Worm (Caenorhabditis elegans) whole organism, young adult: ENCODE results near the gene F58E6.4.

Source experiments
- Y79H2A.3 ChIP-seq: fragments of 200-800 bp; sonication (Bioruptor generic); conservative IDR thresholded peaks from 2 replicates; pipeline ENCODE4 v1.3.6; 2022; ENCODE audit warnings: missing genetic modification reagents, missing genetic modification characterization, missing compliant biosample characterization
- ama-1 ChIP-seq, 3 experiments: fragments of 150-350 bp in 1 of 3; sonication (generic microtip) in 2 of 3; optimal IDR thresholded peaks; 2 replicates each; lab custom pipeline; 2014 to 2018; ENCODE audit warnings: missing biosample characterization in 2 of 3, missing genetic modification characterization in 2 of 3, missing genetic modification reagents in 2 of 3
- bed-2 ChIP-seq: fragments of 200-800 bp; sonication (Bioruptor generic); IDR thresholded peaks from 2 replicates; pipeline ENCODE4 v1.3.6; 2022; ENCODE audit warnings: missing genetic modification reagents, missing genetic modification characterization, missing compliant biosample characterization
- hsf-1 ChIP-seq: fragments of 200-800 bp; sonication (Bioruptor generic); IDR thresholded peaks from 2 replicates; pipeline ENCODE4 v1.3.6; 2022; ENCODE audit warnings: missing genetic modification reagents, missing genetic modification characterization, missing compliant biosample characterization
- nhr-120 ChIP-seq: fragments of 200-800 bp; sonication (Bioruptor generic); IDR thresholded peaks from 2 replicates; pipeline ENCODE4 v1.3.6; 2022; ENCODE audit warnings: missing genetic modification characterization, missing compliant biosample characterization
- repo-1 ChIP-seq: sonication (generic microtip); optimal IDR thresholded peaks from 2 replicates; lab custom pipeline; 2017; ENCODE audit warnings: mild to moderate bottlenecking, missing genetic modification characterization, missing compliant biosample characterization
- ztf-26 ChIP-seq: sonication (generic microtip); optimal IDR thresholded peaks from 2 replicates; lab custom pipeline; 2017; ENCODE audit warnings: missing genetic modification characterization, missing compliant biosample characterization

- TF ChIP-seq ztf-26 (tag; lab: Kevin White, UChicago) = no peak
- TF ChIP-seq repo-1 (tag; lab: Kevin White, UChicago) = no peak
- no peak for TF ChIP-seq Y79H2A.3
- TF ChIP-seq ama-1 (optimal IDR thresholded peaks at IDR 0.05; lab: Kevin White, UChicago) = no peak
- no peak for TF ChIP-seq ama-1 (GFP tag; optimal IDR thresholded peaks at IDR 0.05; lab: Kevin White, UChicago)
- no peak for TF ChIP-seq hsf-1 (GFP tag; lab: Robert Waterston, UW)
- TF ChIP-seq nhr-120 (GFP tag; lab: Robert Waterston, UW) = no peak
- TF ChIP-seq bed-2 (GFP tag; lab: Robert Waterston, UW) = no peak
Measured at ce11 chrV:9796562-9796961, 46.4 kb upstream of the F58E6.4 start, which contains the start of gene F46B6.9.
